Fruit fly (Drosophila melanogaster) whole organism, larva: ENCODE data around the gene spn-A.

Experiments used
- noc ChIP-seq: fragments of 200-800 bp; sonication (Bioruptor generic); optimal IDR thresholded peaks from 3 replicates; lab custom pipeline; 2019; ENCODE audit warnings: missing biosample characterization, mild to moderate bottlenecking, missing genetic modification characterization, moderate library complexity

The spn-A gene

dm6 chr3R:30014480-30014879 is 41.4 kb downstream of the spn-A start:
- no peak for TF ChIP-seq noc (tag; lab: Kevin White, UChicago)

DNA sequence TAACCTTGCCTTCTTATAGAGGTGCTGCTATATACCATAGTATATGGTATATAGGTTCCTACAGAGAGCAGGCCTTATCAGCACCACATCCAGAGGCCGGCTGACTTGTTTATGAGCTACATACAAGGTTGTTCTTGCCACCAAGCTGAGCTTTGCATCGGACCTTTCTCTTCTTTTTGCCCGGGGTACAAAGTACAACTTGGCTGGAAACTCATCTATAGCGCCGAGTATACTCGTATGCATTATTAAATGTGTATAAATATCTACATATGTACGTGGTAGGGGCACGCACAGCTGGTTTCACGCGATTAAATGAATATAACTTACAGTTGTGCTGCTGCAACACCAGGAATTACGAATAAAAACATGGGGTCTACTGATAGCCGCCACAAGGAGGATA is 41.9 kb downstream of the spn-A start:
- no peak for TF ChIP-seq noc (tag; lab: Kevin White, UChicago)

- peak; percentile 71 for TF ChIP-seq noc (tag; lab: Kevin White, UChicago)
These were observed 43.0 kb downstream of the spn-A start for dm6 chr3R:30012602-30013489.

- TF ChIP-seq noc (tag; lab: Kevin White, UChicago): no peak
These were observed 46.7 kb downstream of the spn-A start, which contains the start of gene CG7912 for dm6 chr3R:30009173-30009572. TSS of gene CG7912 (minus strand) at chr3R:30009189.

DNA sequence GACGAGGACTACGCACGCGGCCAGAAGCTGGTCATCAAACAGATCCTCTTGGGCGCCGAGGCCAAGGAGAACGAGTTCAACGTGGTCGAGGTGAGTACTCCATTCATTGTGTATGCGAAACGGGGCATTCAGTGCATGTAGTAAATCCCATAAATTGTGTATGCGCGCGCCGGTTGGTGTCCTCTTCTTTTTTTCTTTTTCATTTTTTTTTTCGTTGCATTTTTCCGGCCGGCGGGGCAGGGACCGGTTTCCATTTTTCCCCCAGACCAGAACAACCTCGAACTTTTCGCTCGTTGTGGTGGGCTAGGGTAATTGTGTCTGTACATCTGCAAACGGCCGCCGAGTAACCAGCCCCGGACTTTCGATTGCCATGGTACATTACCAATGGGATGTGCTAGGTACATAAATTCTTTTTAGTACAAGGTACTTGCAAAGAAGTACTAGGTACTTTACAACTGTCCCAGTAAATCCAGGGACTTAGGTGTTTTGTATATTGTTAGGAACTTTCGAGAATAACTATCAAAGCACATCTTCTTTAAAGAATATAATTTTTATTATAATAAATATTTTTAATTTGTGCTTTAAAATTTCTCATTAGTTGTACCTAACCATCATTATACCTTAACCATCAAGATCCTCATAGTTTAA is 50.4 kb downstream of the spn-A start:
- no peak for TF ChIP-seq noc (tag; lab: Kevin White, UChicago)
